Fruit fly (Drosophila melanogaster) whole organism, prepupa: Measurements from ENCODE around the gene CG11456.

Experiments used
- CG15336 ChIP-seq: fragments of 200-800 bp; sonication (Bioruptor generic); IDR thresholded peaks from 2 replicates; pipeline ENCODE4 v1.3.6; 2022; ENCODE audit warnings: missing biosample characterization, missing genetic modification characterization
- CG1621 ChIP-seq: fragments of 200-800 bp; sonication (Bioruptor generic); optimal IDR thresholded peaks from 3 replicates; lab custom pipeline; 2018; ENCODE audit warnings: missing biosample characterization, mild to moderate bottlenecking, missing genetic modification characterization
- CG3032 ChIP-seq: fragments of 200-800 bp; optimal IDR thresholded peaks from 2 replicates; lab custom pipeline; 2019; ENCODE audit warnings: missing biosample characterization, mild to moderate bottlenecking, missing genetic modification characterization, moderate library complexity
- CG34406 ChIP-seq: fragments of 200-800 bp; sonication (Bioruptor generic); optimal IDR thresholded peaks from 3 replicates; lab custom pipeline; 2016; ENCODE audit warnings: missing biosample characterization, missing genetic modification characterization
- CG3919 ChIP-seq: fragments of 200-800 bp; sonication (Bioruptor generic); optimal IDR thresholded peaks from 3 replicates; lab custom pipeline; 2016; ENCODE audit warnings: missing biosample characterization, missing genetic modification characterization
- CG4318 ChIP-seq: fragments of 200-800 bp; sonication (Bioruptor generic); optimal IDR thresholded peaks from 3 replicates; lab custom pipeline; 2017; ENCODE audit warnings: missing biosample characterization, mild to moderate bottlenecking, missing genetic modification characterization
- CG6808 ChIP-seq: fragments of 200-800 bp; sonication (Bioruptor generic); optimal IDR thresholded peaks from 3 replicates; lab custom pipeline; 2017; ENCODE audit warnings: missing biosample characterization, missing genetic modification characterization, mild to moderate bottlenecking, moderate library complexity, missing genetic modification reagents
- CG6854 ChIP-seq: fragments of 200-800 bp; sonication (Bioruptor generic); optimal IDR thresholded peaks from 2 replicates; lab custom pipeline; 2017; ENCODE audit warnings: missing biosample characterization, mild to moderate bottlenecking, missing genetic modification characterization
- CG8119 ChIP-seq: fragments of 200-800 bp; sonication (Bioruptor generic); IDR thresholded peaks from 3 replicates; pipeline ENCODE4 v1.3.6; 2022; ENCODE audit warnings: missing biosample characterization, missing genetic modification characterization
- CG8319 ChIP-seq: fragments of 200-800 bp; sonication (Bioruptor generic); optimal IDR thresholded peaks from 3 replicates; lab custom pipeline; 2016; ENCODE audit warnings: missing biosample characterization, missing genetic modification characterization
- Eip75B ChIP-seq: fragments of 200-800 bp; sonication (Bioruptor generic); optimal IDR thresholded peaks from 3 replicates; lab custom pipeline; 2016; ENCODE audit warnings: missing biosample characterization, missing genetic modification characterization
- OdsH ChIP-seq: fragments of 200-800 bp; sonication (Bioruptor generic); optimal IDR thresholded peaks from 3 replicates; lab custom pipeline; 2016; ENCODE audit warnings: missing biosample characterization, missing genetic modification characterization
- Sox102F ChIP-seq: fragments of 200-800 bp; sonication (Bioruptor generic); optimal IDR thresholded peaks from 2 replicates; lab custom pipeline; 2016; ENCODE audit warnings: missing biosample characterization, mild to moderate bottlenecking, missing genetic modification characterization
- achi ChIP-seq: fragments of 200-800 bp; sonication (Bioruptor generic); optimal IDR thresholded peaks from 3 replicates; lab custom pipeline; 2016; ENCODE audit warnings: missing biosample characterization, missing genetic modification characterization

dm6 chr3L:20834150-20834549 lies 7.6 kb upstream of the CG11456 start:
- no peak for TF ChIP-seq CG3032
- no peak for TF ChIP-seq CG1621 (tag; lab: Kevin White, UChicago)
- TF ChIP-seq achi: no peak
- no peak for TF ChIP-seq CG6854 (GFP tag; lab: Kevin White, UChicago)
- TF ChIP-seq Sox102F (GFP tag; lab: Kevin White, UChicago): no peak
- no peak for TF ChIP-seq CG8319 (GFP tag; lab: Kevin White, UChicago)
- TF ChIP-seq Eip75B (GFP tag; lab: Kevin White, UChicago): no peak
- TF ChIP-seq CG4318 (GFP tag; lab: Kevin White, UChicago): no peak
- TF ChIP-seq CG15336: no peak
- no peak for TF ChIP-seq CG6808
- TF ChIP-seq OdsH (GFP tag; lab: Kevin White, UChicago): no peak
- no peak for TF ChIP-seq CG3919
- TF ChIP-seq CG34406 (GFP tag; lab: Kevin White, UChicago): no peak
- TF ChIP-seq CG8119 (GFP tag; lab: Robert Waterston, UW): no peak
